Fruit fly (Drosophila melanogaster) whole organism: ENCODE data around the gene CG14143.
"Not testable (repeated sequence)": the region's sequence is repeated elsewhere in the genome, so short reads cannot be mapped to it uniquely, and the experiment has no call there.

Experiments used
- CG8478 ChIP-seq: fragments of >200 bp; optimal IDR thresholded peaks from 2 replicates; lab custom pipeline; 2018; ENCODE audit warnings: inconsistent platforms
- Dll ChIP-seq: fragments of >200 bp; optimal IDR thresholded peaks from 2 replicates; lab custom pipeline; 2017
- EcR ChIP-seq, 2 experiments: fragments of >200 bp; optimal IDR thresholded peaks; 2 replicates each; lab custom pipeline; 2017; ENCODE audit warnings: missing biosample characterization in 2 of 2, missing genetic modification characterization in 2 of 2, missing genetic modification reagents in 2 of 2
- pan ChIP-seq: fragments of >200 bp; optimal IDR thresholded peaks from 2 replicates; lab custom pipeline; 2017
- psq ChIP-seq: fragments of >200 bp; optimal IDR thresholded peaks from 2 replicates; lab custom pipeline; 2017
- usp ChIP-seq: fragments of >200 bp; optimal IDR thresholded peaks from 2 replicates; lab custom pipeline; 2017; ENCODE audit warnings: missing biosample characterization, missing genetic modification characterization, mixed read lengths

CG14143 gene

DNA sequence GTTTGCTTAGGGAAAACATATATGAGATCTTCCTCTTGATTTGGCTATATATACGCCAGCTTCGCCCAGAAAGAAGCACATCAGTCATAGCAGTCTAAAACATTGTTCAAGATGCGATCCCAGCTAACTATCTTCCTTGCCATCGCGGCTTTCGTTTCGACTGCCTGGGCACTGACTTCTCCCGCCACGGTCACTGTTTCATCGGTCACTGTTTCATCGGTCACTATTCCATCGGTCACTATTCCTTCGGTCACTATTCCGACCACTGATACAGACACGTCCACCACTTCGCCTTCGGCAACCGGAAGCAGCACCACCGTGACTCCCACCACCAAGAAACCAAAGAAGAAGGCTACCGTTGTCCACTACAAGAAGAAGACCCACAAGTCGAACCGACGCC is at the start of gene CG14143:
CG14143 (plus strand) TSS at position 102 of the 400 bp plus-strand sequence.
- TF ChIP-seq CG8478 (lab: Kevin White, UChicago); Dll (lab: Kevin White, UChicago); EcR (GFP tag; optimal IDR thresholded peaks at IDR 0.05; lab: Kevin White, UChicago): not testable (repeated sequence)

DNA sequence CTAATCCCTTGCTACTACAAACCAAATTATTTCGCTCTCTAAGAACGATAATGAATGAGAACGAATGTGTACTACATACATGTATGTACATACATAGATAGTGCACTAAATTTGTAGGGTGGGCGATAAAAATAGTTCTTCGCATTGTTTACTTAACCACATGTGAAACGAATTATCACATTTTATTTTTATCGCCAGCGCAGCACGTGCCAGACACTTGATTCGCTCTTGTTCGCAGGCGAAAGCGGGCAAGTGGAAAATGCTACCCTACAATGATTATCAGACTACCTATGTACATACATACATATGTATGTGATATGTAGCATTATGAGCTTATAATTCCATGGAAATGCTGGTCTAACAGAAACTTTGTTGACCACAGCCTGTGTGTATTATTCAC is 49.0 kb upstream of the CG14143 start:
- TF ChIP-seq usp (GFP tag; lab: Kevin White, UChicago) (no peak), CG8478 (lab: Kevin White, UChicago) (no peak), pan (lab: Kevin White, UChicago) (no peak), EcR (GFP tag; optimal IDR thresholded peaks at IDR 0.05; lab: Kevin White, UChicago) (no peak), psq (lab: Kevin White, UChicago) (no peak), Dll (lab: Kevin White, UChicago) (no peak)

DNA sequence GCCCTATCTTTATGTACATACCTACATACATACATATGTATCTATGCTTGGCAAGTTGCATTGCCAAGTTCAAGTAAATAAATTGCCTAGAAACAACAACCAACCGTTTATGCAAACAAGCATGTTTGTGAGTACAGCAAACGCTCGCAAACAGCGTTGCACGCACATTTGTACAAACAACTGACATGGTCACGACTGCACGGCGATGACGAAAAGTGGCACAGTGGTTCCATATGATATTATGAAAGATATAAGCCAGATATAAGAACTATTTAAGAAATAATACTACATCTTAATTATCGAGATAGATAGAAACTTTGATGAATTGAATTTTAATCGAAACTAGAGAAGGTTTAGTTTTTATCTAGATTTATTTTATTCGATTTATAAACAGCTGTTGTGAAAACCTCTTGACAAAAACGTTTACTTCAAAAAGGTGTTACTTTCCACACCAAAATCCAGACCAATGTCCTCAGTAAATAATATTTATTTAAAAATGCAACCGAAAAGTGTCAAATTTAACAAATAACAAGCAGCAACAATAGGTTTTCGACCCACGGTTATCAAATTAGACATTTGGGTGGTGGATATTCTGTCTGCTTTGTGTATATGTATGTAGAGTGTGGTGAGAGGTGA is 44.9 kb upstream of the CG14143 start:
- TF ChIP-seq EcR (GFP tag; optimal IDR thresholded peaks at IDR 0.05; lab: Kevin White, UChicago) (no peak), psq (lab: Kevin White, UChicago) (no peak), pan (lab: Kevin White, UChicago) (no peak), usp (GFP tag; lab: Kevin White, UChicago) (no peak), Dll (lab: Kevin White, UChicago) (no peak), CG8478 (lab: Kevin White, UChicago) (no peak)

DNA sequence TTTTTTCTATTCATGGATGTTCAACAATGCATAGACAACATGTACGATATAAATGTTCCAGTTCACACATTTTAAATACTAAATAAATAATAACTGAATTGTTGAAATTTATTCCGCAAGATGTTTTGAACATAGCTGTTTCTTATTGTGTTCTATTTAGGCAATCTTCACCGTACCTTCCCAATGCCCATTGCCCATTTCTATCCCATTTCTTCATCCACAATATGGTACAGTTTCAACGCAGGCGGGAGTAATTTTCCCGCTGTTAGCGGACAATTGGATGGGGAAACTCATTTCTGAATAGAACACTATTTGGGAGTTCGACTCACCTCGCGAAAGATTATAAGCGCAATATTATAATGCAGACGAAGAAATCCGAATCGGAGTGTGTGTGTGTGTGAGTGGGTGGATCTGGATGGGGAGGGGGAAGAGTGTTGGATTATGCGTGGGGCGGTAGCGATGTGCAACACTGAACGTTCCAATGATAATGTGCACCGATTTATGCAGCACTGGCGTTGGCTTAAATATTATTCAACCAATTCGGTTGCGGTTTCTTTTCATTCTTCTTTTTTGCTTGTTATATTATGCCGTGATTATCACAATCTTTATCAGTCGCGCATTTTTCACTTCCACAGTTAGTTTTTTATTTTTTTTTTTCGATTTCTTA is 42.7 kb upstream of the CG14143 start:
- TF ChIP-seq EcR (GFP tag; optimal IDR thresholded peaks at IDR 0.05; lab: Kevin White, UChicago), result no peak
- no peak for TF ChIP-seq psq (lab: Kevin White, UChicago)
- TF ChIP-seq Dll (lab: Kevin White, UChicago), result no peak
- TF ChIP-seq CG8478 (lab: Kevin White, UChicago), result no peak
- no peak for TF ChIP-seq usp (GFP tag; lab: Kevin White, UChicago)
- TF ChIP-seq pan (lab: Kevin White, UChicago), result no peak

DNA sequence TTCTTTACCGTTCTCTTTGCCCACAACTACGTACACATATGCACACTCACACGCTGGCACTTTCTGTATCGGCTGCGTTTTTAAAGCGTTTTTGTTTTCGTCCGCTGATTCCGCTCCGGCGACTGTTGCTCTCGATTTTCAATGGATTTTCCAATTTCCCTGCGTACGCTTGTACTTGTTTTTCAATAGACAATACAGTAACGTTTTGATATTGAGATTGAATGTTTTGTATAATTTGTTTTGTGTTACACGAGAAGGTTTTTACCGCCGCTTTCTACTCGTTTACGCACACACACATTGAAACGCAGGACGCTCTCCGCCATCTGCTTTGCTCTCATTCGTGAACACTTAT is 42.2 kb upstream of the CG14143 start:
- TF ChIP-seq usp (GFP tag; lab: Kevin White, UChicago), result no peak
- TF ChIP-seq EcR (GFP tag; optimal IDR thresholded peaks at IDR 0.05; lab: Kevin White, UChicago), result no peak
- TF ChIP-seq psq (lab: Kevin White, UChicago), result no peak
- no peak for TF ChIP-seq CG8478 (lab: Kevin White, UChicago)
- TF ChIP-seq pan (lab: Kevin White, UChicago), result no peak
- no peak for TF ChIP-seq Dll (lab: Kevin White, UChicago)

DNA sequence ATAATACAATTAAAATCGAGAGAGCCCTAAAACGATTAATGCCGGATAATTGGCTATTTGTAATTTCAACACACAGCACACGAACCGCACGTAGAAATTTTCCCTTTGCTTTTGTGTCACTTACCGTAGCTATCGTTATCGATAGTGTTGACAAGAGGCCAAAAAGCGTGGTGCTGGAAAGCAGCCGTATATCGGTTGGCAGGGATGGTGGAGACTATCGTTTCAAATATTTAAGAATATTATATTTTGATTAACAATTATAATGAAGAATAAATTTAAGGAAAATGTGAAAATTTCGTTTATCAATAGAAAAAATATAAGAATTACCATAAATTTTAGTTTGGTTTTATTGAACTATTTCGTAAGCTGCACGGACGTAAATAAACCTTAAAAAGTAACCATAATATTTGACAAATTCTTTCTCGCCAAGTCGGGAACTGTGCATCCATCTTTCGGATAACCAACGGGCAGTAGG is 41.7 kb upstream of the CG14143 start, which contains the start of gene JIL-1:
JIL-1 (minus strand) TSS at position 148 of the 475 bp plus-strand sequence.
- TF ChIP-seq CG8478 (lab: Kevin White, UChicago) (no peak), EcR (GFP tag; optimal IDR thresholded peaks at IDR 0.05; lab: Kevin White, UChicago) (no peak), usp (GFP tag; lab: Kevin White, UChicago) (no peak), pan (lab: Kevin White, UChicago) (no peak), psq (lab: Kevin White, UChicago) (no peak), Dll (lab: Kevin White, UChicago) (no peak)

DNA sequence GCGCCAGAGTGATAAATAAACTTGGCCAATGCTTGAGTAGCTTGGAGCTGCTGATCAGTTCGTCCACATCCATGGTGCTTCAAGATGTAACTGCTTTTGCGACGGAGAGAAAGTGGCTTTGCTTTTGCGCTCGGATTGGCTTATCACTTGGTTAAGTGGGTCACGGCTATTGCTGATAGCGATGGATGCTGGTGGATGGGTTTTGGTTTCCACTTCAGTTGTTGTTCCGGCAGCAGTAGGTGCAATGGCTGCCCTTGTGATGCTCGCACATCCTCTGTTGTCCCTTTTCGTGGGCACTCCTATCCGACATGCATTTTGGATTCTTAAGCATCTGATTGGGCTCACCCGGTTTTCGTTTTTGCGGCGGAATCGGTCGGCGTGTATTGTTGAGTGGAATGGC is 40.5 kb upstream of the CG14143 start:
- TF ChIP-seq usp (GFP tag; lab: Kevin White, UChicago), result no peak
- TF ChIP-seq pan (lab: Kevin White, UChicago), result no peak
- no peak for TF ChIP-seq CG8478 (lab: Kevin White, UChicago)

DNA sequence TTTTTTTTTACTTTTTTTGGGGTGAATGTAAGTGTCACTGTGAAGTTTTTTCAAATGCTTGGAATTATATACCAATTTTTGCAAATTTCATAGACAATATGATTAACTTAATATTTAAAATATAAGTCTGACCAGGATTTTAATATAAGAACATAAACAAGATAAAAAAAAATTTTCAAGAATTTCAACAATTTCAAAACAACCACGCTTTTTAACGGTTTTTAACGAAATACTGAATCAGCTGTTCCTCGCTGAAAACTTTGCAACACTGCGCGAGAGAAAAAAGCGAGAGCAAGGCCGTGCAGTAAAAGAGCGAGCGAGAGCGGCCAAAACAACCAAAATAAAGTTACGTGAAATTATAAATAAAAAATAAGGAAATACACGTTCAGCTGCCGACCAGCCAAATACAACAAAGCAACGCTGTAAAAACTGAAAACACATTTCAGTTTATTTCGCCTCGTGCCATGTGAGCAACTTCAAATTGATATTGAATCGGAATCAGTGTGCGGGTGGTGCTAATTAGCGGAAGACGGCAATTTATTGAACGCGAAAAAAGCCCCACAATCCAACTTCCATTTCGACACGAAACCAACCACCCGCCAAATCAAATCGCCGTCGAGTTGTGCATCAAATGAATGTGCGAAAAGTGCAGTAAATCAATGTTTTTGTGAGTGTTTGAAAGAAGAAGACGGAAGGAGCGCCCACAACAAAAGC is 38.4 kb upstream of the CG14143 start, which contains the start of the genes CG46439, Iyd and CG33947:
CG46439 (minus strand) TSS at position 51 of the 714 bp plus-strand sequence.
Iyd (minus strand) TSS at position 51 of the 714 bp plus-strand sequence.
CG33947 (plus strand) TSS at position 302 of the 714 bp plus-strand sequence.
- TF ChIP-seq usp (GFP tag; lab: Kevin White, UChicago) (no peak), psq (lab: Kevin White, UChicago) (no peak), pan (lab: Kevin White, UChicago) (no peak), Dll (lab: Kevin White, UChicago) (no peak), EcR (GFP tag; optimal IDR thresholded peaks at IDR 0.05; lab: Kevin White, UChicago) (no peak), CG8478 (lab: Kevin White, UChicago) (no peak)

DNA sequence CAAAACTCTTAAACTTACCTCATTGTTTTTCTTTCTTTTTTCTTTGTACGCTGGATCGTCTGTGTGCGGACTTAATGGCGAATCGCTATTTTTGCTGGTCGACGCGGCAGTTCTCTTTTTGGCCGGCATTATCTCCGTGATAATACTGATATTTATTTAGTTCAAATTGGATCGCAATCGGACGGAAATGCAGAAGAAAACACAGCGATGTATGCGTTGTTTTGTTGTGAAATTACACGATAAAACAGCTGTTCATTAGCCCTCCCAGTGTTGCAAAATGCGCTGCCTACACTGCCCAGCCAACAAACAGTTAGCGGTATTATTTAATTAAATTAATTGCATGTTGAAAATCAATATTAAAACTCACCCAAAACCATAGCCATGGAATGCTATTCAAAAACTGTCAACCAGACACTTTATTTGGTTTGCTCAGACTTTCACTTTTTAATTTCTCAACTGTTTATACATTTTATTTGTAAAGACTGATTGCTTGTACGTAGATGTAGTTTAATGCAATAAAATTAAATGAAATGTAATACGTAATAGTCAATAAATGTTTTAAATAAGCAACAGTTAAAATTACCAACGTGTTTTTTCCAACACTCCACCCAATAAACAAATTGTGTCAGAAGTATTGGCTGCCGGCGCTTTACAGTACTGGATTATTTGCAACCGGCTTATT is 36.7 kb upstream of the CG14143 start, which contains the start of the genes Irbp18 and APP-BP1:
Irbp18 (minus strand) TSS at position 205 of the 682 bp plus-strand sequence.
APP-BP1 (plus strand) TSS at position 431 of the 682 bp plus-strand sequence.
- TF ChIP-seq usp (GFP tag; lab: Kevin White, UChicago) (no peak), Dll (lab: Kevin White, UChicago) (no peak), CG8478 (lab: Kevin White, UChicago) (no peak), EcR (GFP tag; optimal IDR thresholded peaks at IDR 0.05; lab: Kevin White, UChicago) (no peak), psq (lab: Kevin White, UChicago) (no peak), pan (lab: Kevin White, UChicago) (no peak)

DNA sequence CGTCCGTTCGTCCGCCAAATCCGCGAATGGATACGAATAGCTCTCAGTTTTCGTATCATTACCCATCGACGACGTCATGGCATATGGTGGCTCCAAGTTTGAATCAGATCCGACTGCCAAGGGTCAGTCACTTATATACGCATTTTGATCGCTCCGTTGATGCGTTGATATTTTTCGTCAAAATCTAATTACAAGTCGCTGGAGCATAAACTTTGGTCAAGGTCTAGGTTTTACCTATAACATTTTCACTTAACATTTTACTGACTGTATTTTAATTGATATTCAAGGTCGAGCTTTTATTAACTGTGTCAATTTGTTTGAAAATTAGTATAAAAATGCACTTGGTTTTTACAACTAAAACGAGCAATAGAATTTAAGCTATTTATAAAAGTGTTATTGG is 33.2 kb upstream of the CG14143 start, which contains the start of gene Elo68beta:
Elo68beta (minus strand) TSS at position 101 of the 400 bp plus-strand sequence.
- TF ChIP-seq usp (GFP tag; lab: Kevin White, UChicago), result no peak
- no peak for TF ChIP-seq pan (lab: Kevin White, UChicago)
- TF ChIP-seq Dll (lab: Kevin White, UChicago), result no peak
- no peak for TF ChIP-seq CG8478 (lab: Kevin White, UChicago)
- no peak for TF ChIP-seq EcR (GFP tag; optimal IDR thresholded peaks at IDR 0.05; lab: Kevin White, UChicago)
- no peak for TF ChIP-seq psq (lab: Kevin White, UChicago)
